Fruit fly (Drosophila melanogaster): ENCODE measurements around the gene CG31522.

DNA sequence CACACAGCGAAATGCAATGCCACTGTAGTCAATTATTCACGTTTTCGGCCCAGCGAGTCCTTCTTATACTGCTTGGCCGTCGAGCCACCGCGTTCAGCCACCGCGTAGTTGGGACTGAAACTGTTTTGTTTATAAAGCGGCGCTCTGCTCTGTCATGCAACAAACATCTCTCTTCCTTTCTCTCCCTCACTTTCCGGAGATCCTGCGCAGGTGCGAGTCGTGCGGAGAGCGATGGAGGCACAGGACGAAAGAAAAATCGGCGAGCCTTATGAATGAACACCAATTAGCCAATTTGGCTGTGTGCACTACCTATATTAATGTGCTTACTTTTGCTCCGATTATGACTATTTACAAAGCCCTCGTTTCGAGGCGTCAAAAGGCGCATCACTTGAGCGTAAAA lies 43.2 kb downstream of the CG31522 start, which contains the start of gene CG32944:
- no peak for TF ChIP-seq dsf (GFP tag; optimal IDR thresholded peaks at IDR 0.05; ENCODE audit: borderline replicate concordance)
- TF ChIP-seq sv (GFP tag; optimal IDR thresholded peaks at IDR 0.05): no peak
- no peak for TF ChIP-seq h (GFP tag; optimal IDR thresholded peaks at IDR 0.05)
- TF ChIP-seq br (GFP tag; optimal IDR thresholded peaks at IDR 0.05): no peak
- no peak for TF ChIP-seq Sp1 (GFP tag; optimal IDR thresholded peaks at IDR 0.05)
